Fruit fly (Drosophila melanogaster) whole organism, larva: ENCODE results near the gene ida.

Experiments
- noc ChIP-seq: fragments of 200-800 bp; sonication (Bioruptor generic); optimal IDR thresholded peaks from 3 replicates; lab custom pipeline; 2019; ENCODE audit warnings: missing biosample characterization, mild to moderate bottlenecking, missing genetic modification characterization, moderate library complexity

The ida gene

DNA sequence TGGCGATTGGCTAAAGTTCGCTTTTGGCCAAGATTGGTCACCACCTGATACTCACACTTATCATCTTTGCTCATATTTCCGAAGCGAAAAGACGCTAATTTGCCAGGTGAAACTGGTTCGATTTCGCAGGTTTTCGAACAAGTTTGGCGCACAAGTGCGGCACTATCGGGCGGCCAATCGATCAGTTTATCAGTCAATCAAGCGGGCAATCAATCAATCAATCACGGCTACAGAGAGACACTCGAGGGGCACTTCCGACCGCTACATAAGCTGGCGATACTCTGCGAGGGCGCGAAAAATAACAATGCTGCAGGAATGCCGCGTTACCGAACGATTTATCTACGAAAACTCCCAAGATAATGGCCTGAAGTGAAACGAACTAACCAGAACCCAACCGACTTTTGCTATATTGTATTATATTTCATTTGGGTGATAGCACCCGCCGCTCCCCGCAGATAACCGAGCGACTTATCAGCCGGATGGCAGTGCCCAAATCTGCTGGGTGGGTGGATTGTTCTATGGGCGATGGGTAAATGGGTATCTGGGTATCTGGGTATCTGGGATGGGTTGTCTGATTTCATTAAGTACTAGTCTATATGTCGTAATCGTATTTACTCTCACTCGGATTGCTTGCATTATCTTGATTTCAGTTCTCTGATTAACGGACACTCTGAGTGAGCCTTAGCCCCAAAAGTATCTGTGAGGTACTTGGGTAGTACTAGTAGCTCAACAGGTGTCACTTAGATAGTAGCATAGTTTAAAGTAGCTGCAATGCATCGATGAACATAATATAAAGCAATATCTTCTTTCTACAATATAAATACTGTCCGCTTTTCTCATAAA, 24.0 kb downstream of the ida start:
- peak; percentile 62 for TF ChIP-seq noc (tag; lab: Kevin White, UChicago)

DNA sequence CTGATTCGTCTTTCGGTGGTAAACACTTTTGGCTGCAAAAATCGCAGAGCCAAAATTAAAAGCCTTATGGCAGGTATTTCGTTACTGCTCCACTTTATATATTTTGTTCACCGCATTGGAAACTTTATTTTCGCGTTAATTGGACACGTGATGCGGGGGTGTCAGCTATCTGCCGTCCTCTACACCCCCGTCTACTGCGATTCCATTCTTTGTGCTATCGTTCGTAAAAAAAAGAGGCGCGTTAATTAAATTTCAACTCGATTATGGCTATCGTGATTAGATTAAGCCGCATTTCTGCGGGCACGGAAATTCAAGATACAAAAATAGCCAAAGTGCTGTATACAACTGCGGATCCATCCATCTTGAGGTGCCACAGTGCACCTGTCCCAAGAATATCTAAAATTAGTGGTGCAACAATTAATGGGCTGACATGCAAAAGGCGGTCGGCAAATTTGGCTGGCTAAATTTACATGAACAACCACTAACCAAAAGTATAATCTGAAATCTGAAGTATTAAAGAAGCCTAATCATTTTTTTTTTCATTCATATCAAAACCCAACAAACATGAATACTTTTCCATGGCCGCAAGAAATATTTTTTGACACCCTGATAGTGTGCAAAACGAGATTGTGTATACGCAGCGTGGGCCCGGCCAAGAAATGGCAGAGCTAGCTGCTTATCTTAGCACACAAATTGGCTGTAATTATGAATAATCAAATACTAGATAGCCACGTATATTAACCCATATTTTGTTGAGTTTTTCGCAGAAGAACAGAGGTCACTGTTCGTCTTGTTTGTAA, 25.0 kb downstream of the ida start:
- peak; percentile 6 for TF ChIP-seq noc (tag; lab: Kevin White, UChicago)

DNA sequence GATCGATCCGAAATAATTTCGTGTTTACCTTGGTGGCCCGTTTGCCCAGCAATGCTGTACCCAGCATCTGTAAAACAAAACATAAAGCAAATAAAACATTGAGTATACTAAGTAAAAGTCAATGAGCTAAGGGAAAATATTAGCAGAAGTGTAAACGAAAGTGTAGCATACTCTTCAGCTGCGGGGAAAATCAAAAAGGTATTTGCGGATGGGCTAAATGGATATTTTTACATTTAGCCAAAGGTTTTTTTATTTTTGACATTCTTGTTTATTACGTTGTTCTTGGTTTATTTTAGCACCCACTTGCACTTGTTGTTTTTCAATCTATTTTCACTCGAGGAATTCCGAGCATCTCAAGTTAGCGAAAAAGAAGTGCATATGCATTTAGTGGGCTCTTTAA, 25.8 kb downstream of the ida start:
- TF ChIP-seq noc (tag; lab: Kevin White, UChicago) = no peak

DNA sequence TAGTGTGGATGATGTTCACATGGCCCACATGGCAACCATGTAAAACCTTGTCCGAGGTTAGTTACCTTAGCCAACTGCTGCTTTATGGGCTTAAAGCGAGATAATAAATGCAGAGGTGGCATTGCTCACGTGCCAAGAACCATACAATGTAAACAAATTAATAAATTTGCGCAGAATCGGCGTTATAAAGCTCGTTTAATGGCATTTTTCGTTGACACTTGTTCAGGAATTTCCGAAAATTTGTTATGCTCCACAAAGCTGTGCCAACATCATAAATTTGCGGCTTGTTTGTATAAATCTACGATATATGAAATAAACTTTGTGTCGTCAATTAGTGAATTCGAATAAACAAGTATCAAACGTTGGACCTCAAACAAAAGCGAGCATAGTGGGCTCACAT, 26.6 kb downstream of the ida start:
- TF ChIP-seq noc (tag; lab: Kevin White, UChicago) = peak; percentile 23

DNA sequence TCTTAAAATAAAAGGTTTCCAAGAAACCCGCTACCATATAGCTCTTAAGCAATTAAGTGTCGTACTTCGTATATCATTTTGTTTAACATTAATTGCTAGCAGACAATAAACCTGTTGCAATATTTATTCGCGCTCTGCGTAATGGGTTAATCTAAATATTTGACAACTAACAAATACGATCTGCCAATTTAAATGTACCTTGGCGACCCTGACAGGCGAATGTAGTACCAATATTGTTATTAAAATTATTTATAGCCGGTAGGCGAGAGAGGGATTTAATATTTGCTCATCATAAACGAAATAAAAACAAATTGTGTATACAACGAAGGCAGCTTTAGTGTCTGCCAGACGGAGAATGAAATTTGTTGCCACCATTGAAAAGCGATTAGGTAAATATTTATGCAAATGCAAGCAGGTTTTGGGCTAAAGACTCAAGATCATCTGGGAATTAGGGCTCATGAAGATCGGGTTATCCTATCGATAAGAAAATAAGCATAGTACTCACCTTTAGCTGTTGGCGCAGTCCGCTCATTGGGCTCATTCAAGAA, 27.7 kb downstream of the ida start:
- TF ChIP-seq noc (tag; lab: Kevin White, UChicago) = peak; percentile 31

DNA sequence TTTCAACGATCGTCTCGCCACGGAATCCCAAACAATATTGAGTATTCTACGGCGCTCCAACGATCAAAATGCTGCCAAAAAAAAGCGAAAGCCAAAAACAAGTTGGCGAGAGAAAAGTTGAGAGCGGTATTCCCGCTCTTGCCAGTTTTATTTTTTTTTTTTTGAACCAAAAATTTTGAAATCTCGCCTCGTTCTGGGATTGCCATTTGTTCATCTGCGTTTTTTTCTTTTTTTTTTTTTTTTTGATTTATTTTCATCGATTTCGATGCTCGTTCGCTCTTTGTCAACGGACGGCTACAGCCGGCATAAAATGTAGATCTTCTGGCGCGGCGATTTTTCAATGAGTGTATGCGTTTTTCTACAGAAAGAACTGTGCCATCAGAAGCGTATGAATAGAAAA, 28.5 kb downstream of the ida start:
- no peak for TF ChIP-seq noc (tag; lab: Kevin White, UChicago)

DNA sequence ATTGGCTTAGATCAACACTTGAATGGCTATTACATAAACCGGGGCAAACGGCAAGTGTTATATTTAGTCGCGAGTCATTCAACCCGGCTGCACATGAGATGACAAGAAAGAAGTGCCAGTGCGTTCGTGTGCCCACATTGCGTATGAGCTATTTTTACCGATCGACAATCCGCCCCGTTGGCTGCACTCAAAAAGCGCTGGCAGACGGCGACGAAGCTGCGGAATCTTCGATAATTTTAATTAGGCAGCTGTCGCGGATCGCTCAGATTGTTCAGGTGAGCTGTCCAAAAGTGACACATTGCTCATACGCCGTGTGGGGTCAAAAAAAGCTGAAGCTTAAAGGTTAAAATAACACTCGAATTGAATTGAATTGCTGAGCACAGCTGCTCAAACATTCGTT, 29.0 kb downstream of the ida start:
- no peak for TF ChIP-seq noc (tag; lab: Kevin White, UChicago)

DNA sequence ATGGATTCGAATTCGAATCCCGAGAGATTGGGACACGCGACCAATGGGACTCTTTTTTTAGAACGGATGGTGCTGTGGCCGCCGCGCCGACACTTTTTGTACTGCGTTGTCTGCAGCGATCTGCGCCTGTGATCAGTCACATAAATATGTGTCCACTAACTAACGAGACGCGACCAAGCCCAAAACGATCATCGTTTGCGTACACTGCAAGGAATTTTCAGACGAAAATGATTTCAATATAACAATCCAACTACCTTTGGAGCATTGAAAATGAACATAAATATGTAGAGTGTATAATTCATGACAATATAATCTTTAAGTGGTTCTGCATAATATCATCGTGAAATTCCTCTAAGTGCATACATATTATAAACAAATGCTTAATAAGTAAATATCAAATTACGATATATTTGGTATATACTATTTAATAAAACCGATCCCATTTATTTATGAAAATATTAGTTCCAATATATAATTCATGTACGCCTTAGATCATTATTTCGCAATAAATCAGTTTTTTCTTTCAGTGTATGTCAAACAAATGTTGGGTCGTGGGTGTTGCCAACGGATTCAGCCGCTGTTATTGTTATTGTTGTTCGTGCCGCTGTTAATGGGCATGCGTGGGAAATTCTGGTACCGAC, 30.5 kb downstream of the ida start, which contains the start of gene Eip63F-1:
TSS of gene Eip63F-1 (minus strand) at position 51 of the 641 bp plus-strand sequence.
- peak; percentile 81 for TF ChIP-seq noc (tag; lab: Kevin White, UChicago)

DNA sequence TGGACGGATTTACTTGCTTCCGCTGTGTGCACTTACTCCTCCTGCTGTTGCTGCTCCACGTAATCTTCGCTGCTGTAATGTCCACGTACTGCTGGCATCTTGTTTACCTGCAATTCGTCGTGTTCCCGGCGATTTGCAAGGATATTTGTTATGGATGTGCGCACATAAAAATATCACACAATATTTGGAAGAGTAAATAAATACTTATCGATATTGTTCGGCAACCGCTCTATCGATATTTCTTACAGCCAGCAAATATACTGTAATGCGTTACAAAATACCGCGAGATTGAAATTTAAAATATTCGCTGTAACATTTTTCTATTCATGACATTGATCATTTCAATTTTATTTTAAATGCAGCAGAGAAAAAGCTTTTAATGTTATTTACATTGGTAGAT, 32.7 kb downstream of the ida start, which contains the start of gene CG10866:
TSS of gene CG10866 (minus strand) at position 187 of the 400 bp plus-strand sequence.
- no peak for TF ChIP-seq noc (tag; lab: Kevin White, UChicago)

DNA sequence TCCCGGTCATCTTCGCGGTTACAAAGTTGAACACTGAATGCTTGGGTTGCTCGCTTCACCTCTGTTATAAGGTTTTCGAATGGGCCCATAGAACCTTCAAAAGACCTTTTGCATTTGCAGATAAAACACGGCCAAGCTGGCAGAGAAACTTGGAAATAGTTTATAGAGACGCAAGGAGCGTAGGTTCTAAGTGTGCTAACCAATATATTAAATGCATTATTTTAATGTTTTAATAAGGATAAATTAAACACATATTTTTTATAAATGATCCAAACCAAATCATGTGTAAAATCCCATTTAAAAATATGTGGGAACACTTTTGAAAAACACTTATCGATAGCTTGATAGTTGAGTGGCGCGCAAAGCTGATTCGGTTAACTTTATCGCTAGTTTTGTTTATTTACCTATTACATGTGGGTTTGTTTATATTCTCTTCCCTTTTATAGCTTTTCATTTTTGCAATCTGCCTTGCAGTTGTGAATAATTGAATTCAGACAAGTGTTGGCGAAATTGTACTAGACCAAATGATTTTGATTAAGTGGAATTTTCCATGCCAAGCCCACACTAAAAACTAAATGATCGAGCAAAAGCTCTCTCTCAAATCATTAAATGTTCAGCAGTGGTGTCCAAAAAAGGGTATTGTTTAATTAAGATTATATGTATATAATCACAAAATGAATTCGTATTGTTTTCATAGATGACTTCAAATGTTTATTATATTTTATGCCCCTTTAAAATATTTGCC, 35.1 kb downstream of the ida start, which contains the start of gene CG12766:
TSS of gene CG12766 (minus strand) at position 51 of the 745 bp plus-strand sequence.
- peak; percentile 77 for TF ChIP-seq noc (tag; lab: Kevin White, UChicago)

DNA sequence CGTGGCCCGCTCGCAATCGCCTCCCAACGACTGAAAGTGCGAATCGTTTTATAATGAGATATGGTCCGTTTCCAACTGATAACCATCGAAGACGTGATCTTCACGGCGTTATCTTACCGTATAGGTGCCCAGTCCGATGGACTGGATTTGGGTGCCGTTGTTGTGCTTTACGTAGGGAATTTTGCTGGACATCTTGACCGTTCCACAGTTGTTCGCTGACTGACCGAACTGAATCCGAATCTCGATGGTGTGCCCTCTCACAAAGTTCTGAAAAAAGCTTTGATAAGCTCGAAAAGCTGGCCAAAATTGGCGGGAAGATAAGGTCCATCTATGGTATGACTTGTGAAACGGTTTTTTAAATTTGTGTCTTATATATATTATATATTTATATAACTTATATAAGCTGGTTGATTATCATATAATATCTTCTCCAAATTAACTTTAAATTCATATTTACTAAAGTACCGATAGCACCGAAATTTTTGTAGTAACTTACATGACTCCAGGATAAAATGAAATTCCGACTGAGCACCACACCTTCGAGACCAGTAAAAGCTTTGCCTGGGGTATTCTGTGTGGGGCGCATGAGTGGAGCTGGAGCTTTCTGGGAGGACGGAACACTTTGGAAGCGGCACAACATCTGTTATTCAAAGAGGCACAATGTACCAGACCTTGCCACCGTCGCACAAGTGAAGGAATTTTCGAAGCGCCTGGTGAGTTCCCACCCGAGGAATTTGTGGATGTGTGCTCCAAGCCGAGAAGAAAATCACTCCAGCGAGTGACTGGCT, 37.3 kb downstream of the ida start, which contains the start of the genes CG10863 and CG14982:
TSS of gene CG10863 (minus strand) at position 225 of the 788 bp plus-strand sequence.
TSS of gene CG14982 (plus strand) at position 470 of the 788 bp plus-strand sequence.
- TF ChIP-seq noc (tag; lab: Kevin White, UChicago) = peak; percentile 80

DNA sequence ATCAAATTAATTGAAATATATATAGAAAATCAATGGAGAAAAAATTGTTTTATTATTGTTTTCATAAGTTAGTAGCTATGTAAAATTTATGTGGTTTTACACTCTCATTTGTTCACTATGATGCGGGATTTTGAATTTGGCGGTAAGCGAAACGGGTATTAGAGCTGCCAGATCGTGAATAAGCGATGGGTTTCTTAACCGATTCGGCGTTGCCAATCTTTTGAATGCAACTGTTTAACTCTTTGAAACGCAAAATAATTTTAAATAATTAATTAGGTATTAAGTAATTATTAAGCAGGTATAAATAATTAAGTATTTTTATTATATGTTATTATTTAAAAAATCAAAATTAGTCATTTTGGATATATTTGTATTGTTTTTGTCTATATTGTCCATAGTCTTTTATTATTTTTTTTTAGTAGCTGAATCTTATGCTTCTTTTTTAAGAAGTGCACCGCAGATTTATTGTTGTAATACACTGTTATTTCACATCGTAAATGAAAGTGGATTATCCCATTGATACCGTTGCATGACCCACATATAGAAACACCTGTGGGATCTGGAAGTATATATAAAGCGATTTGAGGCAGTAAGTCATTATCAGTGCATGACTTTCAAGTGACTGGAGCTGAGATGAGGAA, 42.3 kb downstream of the ida start, which contains the start of gene CG10853:
TSS of gene CG10853 (plus strand) at position 591 of the 641 bp plus-strand sequence.
- TF ChIP-seq noc (tag; lab: Kevin White, UChicago) = no peak

DNA sequence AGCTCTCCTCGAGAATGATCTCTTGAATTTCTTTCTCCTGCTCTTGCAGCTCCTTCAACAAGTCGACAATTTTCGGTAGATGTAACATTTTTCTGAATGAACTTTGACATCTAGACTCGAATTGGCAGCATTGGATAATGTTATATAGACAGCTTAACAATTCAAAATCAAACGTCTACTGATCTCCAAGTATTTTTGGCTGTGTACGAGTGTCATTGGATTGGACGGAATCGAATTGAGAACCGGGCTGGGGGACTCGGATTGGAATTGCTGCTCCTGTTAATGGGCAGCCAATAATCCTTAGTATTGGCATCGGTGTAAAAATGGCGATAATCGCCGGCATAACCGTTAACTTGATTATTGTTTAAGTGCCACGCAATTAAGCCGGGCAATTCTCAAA, 44.1 kb downstream of the ida start, which contains the start of gene CG14983:
TSS of gene CG14983 (minus strand) at position 101 of the 400 bp plus-strand sequence.
- no peak for TF ChIP-seq noc (tag; lab: Kevin White, UChicago)
